Worm (Caenorhabditis elegans) whole organism, young adult: ENCODE data around the gene Y39G8B.2.

Experiments used
- B0336.3 ChIP-seq: fragments of 200-800 bp; sonication (Bioruptor generic); IDR thresholded peaks from 2 replicates; pipeline ENCODE4 v1.3.6; 2022; ENCODE audit warnings: missing genetic modification characterization, missing compliant biosample characterization
- F23B12.7 ChIP-seq: sonication (generic microtip); optimal IDR thresholded peaks from 2 replicates; lab custom pipeline; 2017; ENCODE audit warnings: missing genetic modification characterization, mild to moderate bottlenecking, missing compliant biosample characterization, antibody characterized with exemption, moderate library complexity; ENCODE audit not compliant: insufficient read depth
- F55B11.4 ChIP-seq: sonication (generic microtip); optimal IDR thresholded peaks from 2 replicates; lab custom pipeline; 2016; ENCODE audit warnings: missing compliant biosample characterization, missing genetic modification characterization, borderline replicate concordance; ENCODE audit not compliant: insufficient read depth
- K11D2.4 ChIP-seq: fragments of 200-800 bp; sonication (Bioruptor generic); IDR thresholded peaks from 2 replicates; pipeline ENCODE4 v1.3.6; 2022; ENCODE audit warnings: missing genetic modification reagents, missing genetic modification characterization, missing compliant biosample characterization
- T07F8.4 ChIP-seq: sonication (generic microtip); optimal IDR thresholded peaks from 2 replicates; lab custom pipeline; 2016; ENCODE audit warnings: mild to moderate bottlenecking, missing genetic modification characterization, moderate library complexity, missing compliant biosample characterization
- T26A5.8 ChIP-seq: sonication (generic microtip); optimal IDR thresholded peaks from 2 replicates; lab custom pipeline; 2016; ENCODE audit warnings: missing genetic modification characterization, missing compliant biosample characterization
- Y56A3A.18 ChIP-seq: fragments of 200-800 bp; sonication (Bioruptor generic); IDR thresholded peaks from 2 replicates; pipeline ENCODE4 v1.3.6; 2022; ENCODE audit warnings: missing genetic modification reagents, missing genetic modification characterization, missing compliant biosample characterization
- Y67H2A.10 ChIP-seq: fragments of 200-800 bp; sonication (Bioruptor generic); conservative IDR thresholded peaks from 2 replicates; pipeline ENCODE4 v1.3.6; 2022; ENCODE audit warnings: missing genetic modification reagents, missing genetic modification characterization, missing compliant biosample characterization
- Y79H2A.3 ChIP-seq: fragments of 200-800 bp; sonication (Bioruptor generic); conservative IDR thresholded peaks from 2 replicates; pipeline ENCODE4 v1.3.6; 2022; ENCODE audit warnings: missing genetic modification reagents, missing genetic modification characterization, missing compliant biosample characterization
- akir-1 ChIP-seq: fragments of 200-800 bp; sonication (Bioruptor generic); optimal IDR thresholded peaks from 2 replicates; lab custom pipeline; 2018; ENCODE audit warnings: mild to moderate bottlenecking, missing genetic modification characterization, moderate library complexity, missing compliant biosample characterization
- atf-7 ChIP-seq: sonication (generic microtip); optimal IDR thresholded peaks from 2 replicates; lab custom pipeline; 2017; ENCODE audit warnings: mild to moderate bottlenecking, missing genetic modification characterization, missing compliant biosample characterization
- attf-3 ChIP-seq: fragments of 200-800 bp; sonication (Bioruptor generic); conservative IDR thresholded peaks from 2 replicates; pipeline ENCODE4 v1.3.6; 2022; ENCODE audit warnings: missing genetic modification reagents, missing genetic modification characterization, missing compliant biosample characterization
- attf-5 ChIP-seq: fragments of 200-800 bp; sonication (Bioruptor generic); optimal IDR thresholded peaks from 2 replicates; lab custom pipeline; 2018; ENCODE audit warnings: mild to moderate bottlenecking, missing genetic modification characterization, missing compliant biosample characterization
- bed-1 ChIP-seq: fragments of 200-800 bp; sonication (Bioruptor generic); IDR thresholded peaks from 2 replicates; pipeline ENCODE4 v1.3.6; 2022; ENCODE audit warnings: missing genetic modification reagents, missing genetic modification characterization, missing compliant biosample characterization
- bed-2 ChIP-seq: fragments of 200-800 bp; sonication (Bioruptor generic); IDR thresholded peaks from 2 replicates; pipeline ENCODE4 v1.3.6; 2022; ENCODE audit warnings: missing genetic modification reagents, missing genetic modification characterization, missing compliant biosample characterization
- chd-7 ChIP-seq: sonication (generic microtip); optimal IDR thresholded peaks from 2 replicates; lab custom pipeline; 2016; ENCODE audit warnings: mild to moderate bottlenecking, missing genetic modification characterization, moderate library complexity, missing compliant biosample characterization
- die-1 ChIP-seq: sonication (generic microtip); optimal IDR thresholded peaks from 2 replicates; lab custom pipeline; 2016; ENCODE audit warnings: missing genotype, mild to moderate bottlenecking, missing genetic modification characterization, missing compliant biosample characterization
- egrh-3 ChIP-seq: fragments of 200-800 bp; sonication (Bioruptor generic); IDR thresholded peaks from 2 replicates; pipeline ENCODE4 v1.3.6; 2022; ENCODE audit warnings: missing genetic modification reagents, missing genetic modification characterization, missing compliant biosample characterization
- fkh-3 ChIP-seq: sonication (generic microtip); optimal IDR thresholded peaks from 2 replicates; lab custom pipeline; 2016; ENCODE audit warnings: mild to moderate bottlenecking, missing genetic modification characterization, missing compliant biosample characterization
- him-1 ChIP-seq: sonication (generic microtip); optimal IDR thresholded peaks from 2 replicates; lab custom pipeline; 2016; ENCODE audit warnings: missing genotype, missing genetic modification reagents, missing genetic modification characterization, missing compliant biosample characterization
- hrde-1 ChIP-seq: sonication (generic microtip); optimal IDR thresholded peaks from 2 replicates; lab custom pipeline; 2016; ENCODE audit warnings: missing genetic modification characterization, mild to moderate bottlenecking, missing compliant biosample characterization, moderate library complexity, missing genotype, missing genetic modification reagents, borderline replicate concordance
- hsf-1 ChIP-seq: fragments of 200-800 bp; sonication (Bioruptor generic); IDR thresholded peaks from 2 replicates; pipeline ENCODE4 v1.3.6; 2022; ENCODE audit warnings: missing genetic modification reagents, missing genetic modification characterization, missing compliant biosample characterization
- lin-35 ChIP-seq, 3 experiments: fragments of 150-350 bp in 2 of 3; sonication (generic microtip) in 1 of 3; optimal IDR thresholded peaks; 2 replicates each; lab custom pipeline; 2014 to 2018; ENCODE audit warnings: missing biosample characterization in 3 of 3, missing genetic modification characterization in 3 of 3, missing genetic modification reagents in 3 of 3
- lir-1 ChIP-seq: fragments of 200-800 bp; sonication (Bioruptor generic); conservative IDR thresholded peaks from 2 replicates; pipeline ENCODE4 v1.3.6; 2022; ENCODE audit warnings: missing genetic modification reagents, missing genetic modification characterization, missing compliant biosample characterization
- lsy-27 ChIP-seq: sonication (generic microtip); optimal IDR thresholded peaks from 2 replicates; lab custom pipeline; 2017; ENCODE audit warnings: missing genetic modification characterization, mild to moderate bottlenecking, missing compliant biosample characterization, antibody characterized with exemption, missing genotype, borderline replicate concordance; ENCODE audit not compliant: insufficient read depth
- madf-3 ChIP-seq: fragments of 200-800 bp; sonication (Bioruptor generic); IDR thresholded peaks from 2 replicates; pipeline ENCODE4 v1.3.6; 2022; ENCODE audit warnings: missing genetic modification reagents, missing genetic modification characterization, missing compliant biosample characterization
- mcd-1 ChIP-seq: fragments of 200-800 bp; sonication (Bioruptor generic); IDR thresholded peaks from 2 replicates; pipeline ENCODE4 v1.3.6; 2022; ENCODE audit warnings: missing genetic modification reagents, missing genetic modification characterization, missing compliant biosample characterization
- nfya-1 ChIP-seq: sonication (generic microtip); optimal IDR thresholded peaks from 2 replicates; lab custom pipeline; 2017; ENCODE audit warnings: antibody characterized with exemption, missing compliant biosample characterization, missing genetic modification characterization, borderline replicate concordance; ENCODE audit not compliant: insufficient read depth
- nfyb-1 ChIP-seq: fragments of 200-800 bp; sonication (Bioruptor generic); IDR thresholded peaks from 2 replicates; pipeline ENCODE4 v1.3.6; 2022; ENCODE audit warnings: missing genetic modification reagents, missing genetic modification characterization, missing compliant biosample characterization
- nhr-179 ChIP-seq: sonication (generic microtip); optimal IDR thresholded peaks from 2 replicates; lab custom pipeline; 2016; ENCODE audit warnings: mild to moderate bottlenecking, missing genetic modification characterization, missing compliant biosample characterization
- nhr-27 ChIP-seq: fragments of 200-800 bp; sonication (Bioruptor generic); optimal IDR thresholded peaks from 2 replicates; lab custom pipeline; 2018; ENCODE audit warnings: mild to moderate bottlenecking, missing genetic modification characterization, moderate library complexity, missing compliant biosample characterization
- nhr-80 ChIP-seq: sonication (generic microtip); optimal IDR thresholded peaks from 2 replicates; lab custom pipeline; 2016; ENCODE audit warnings: missing genetic modification characterization, missing compliant biosample characterization
- nhr-90 ChIP-seq: sonication (generic microtip); optimal IDR thresholded peaks from 2 replicates; lab custom pipeline; 2016; ENCODE audit warnings: missing genotype, mild to moderate bottlenecking, missing genetic modification characterization, missing compliant biosample characterization
- pbrm-1 ChIP-seq: fragments of 200-800 bp; sonication (Bioruptor generic); IDR thresholded peaks from 2 replicates; pipeline ENCODE4 v1.3.6; 2022; ENCODE audit warnings: missing genetic modification reagents, missing genetic modification characterization, missing compliant biosample characterization
- pha-4 ChIP-seq: fragments of 150-350 bp; sonication (generic microtip); optimal IDR thresholded peaks from 2 replicates; lab custom pipeline; 2014; ENCODE audit warnings: missing biosample characterization, missing genetic modification reagents, missing genetic modification characterization
- snpc-1.3 ChIP-seq: sonication (generic microtip); optimal IDR thresholded peaks from 2 replicates; lab custom pipeline; 2017; ENCODE audit warnings: missing genetic modification characterization, mild to moderate bottlenecking, missing compliant biosample characterization, antibody characterized with exemption, moderate library complexity, missing genotype, missing genetic modification reagents; ENCODE audit not compliant: insufficient read depth
- tbp1 ChIP-seq: fragments of 200-800 bp; sonication (Bioruptor generic); optimal IDR thresholded peaks from 2 replicates; lab custom pipeline; 2018; ENCODE audit warnings: mild to moderate bottlenecking, missing genetic modification characterization, missing compliant biosample characterization
- tbx-9 ChIP-seq: sonication (generic microtip); optimal IDR thresholded peaks from 2 replicates; lab custom pipeline; 2016; ENCODE audit warnings: borderline replicate concordance, missing genetic modification characterization, inconsistent platforms, missing compliant biosample characterization
- tlf-1 ChIP-seq: fragments of 200-800 bp; sonication (Bioruptor generic); optimal IDR thresholded peaks from 2 replicates; lab custom pipeline; 2018; ENCODE audit warnings: mild to moderate bottlenecking, missing genetic modification characterization, missing compliant biosample characterization
- unc-62 ChIP-seq: fragments of 150-350 bp; optimal IDR thresholded peaks from 2 replicates; lab custom pipeline; 2014; ENCODE audit warnings: missing biosample characterization, missing genetic modification reagents, missing genetic modification characterization
- zfh-2 ChIP-seq: fragments of 200-800 bp; sonication (Bioruptor generic); conservative IDR thresholded peaks from 2 replicates; pipeline ENCODE4 v1.3.6; 2022; ENCODE audit warnings: missing genetic modification reagents, missing genetic modification characterization, missing compliant biosample characterization
- ztf-18 ChIP-seq: sonication (generic microtip); optimal IDR thresholded peaks from 2 replicates; lab custom pipeline; 2016; ENCODE audit warnings: missing genotype, mild to moderate bottlenecking, missing genetic modification characterization, missing compliant biosample characterization
- ztf-22 ChIP-seq: fragments of 200-800 bp; sonication (Bioruptor generic); optimal IDR thresholded peaks from 2 replicates; lab custom pipeline; 2018; ENCODE audit warnings: mild to moderate bottlenecking, missing genetic modification characterization, moderate library complexity, missing compliant biosample characterization
- ztf-28 ChIP-seq: fragments of 200-800 bp; sonication (Bioruptor generic); IDR thresholded peaks from 2 replicates; pipeline ENCODE4 v1.3.6; 2022; ENCODE audit warnings: missing genetic modification reagents, missing genetic modification characterization, missing compliant biosample characterization

Gene Y39G8B.2

ce11 chrII:13964325-13964724, 11.7 kb downstream of the Y39G8B.2 start:
- TF ChIP-seq atf-7 (tag; lab: Kevin White, UChicago): no peak
- no peak for TF ChIP-seq tbp1 (GFP tag; lab: Kevin White, UChicago)
- TF ChIP-seq lsy-27 (tag; lab: Kevin White, UChicago): no peak
- no peak for TF ChIP-seq F55B11.4 (tag; lab: Kevin White, UChicago)
- TF ChIP-seq K11D2.4 (GFP tag; lab: Robert Waterston, UW): no peak
- no peak for TF ChIP-seq akir-1
- TF ChIP-seq ztf-22: no peak
- TF ChIP-seq, all 124 proteins: peak for 0

ce11 chrII:13962319-13962718, 13.7 kb downstream of the Y39G8B.2 start, which contains the start of gene rpi-1:
Gene rpi-1, minus strand, starts transcription at chrII:13962419.
- TF ChIP-seq nfyb-1 (GFP tag; lab: Robert Waterston, UW): no peak
- no peak for TF ChIP-seq F23B12.7 (tag; lab: Kevin White, UChicago)
- no peak for TF ChIP-seq nhr-27 (tag; lab: Kevin White, UChicago)
- no peak for TF ChIP-seq T26A5.8 (tag; lab: Kevin White, UChicago)
- no peak for TF ChIP-seq ztf-22
- no peak for TF ChIP-seq unc-62 (GFP tag; lab: Kevin White, UChicago)
- TF ChIP-seq nhr-179 (tag; lab: Kevin White, UChicago): no peak
- TF ChIP-seq hrde-1 (tag; lab: Kevin White, UChicago): no peak
- no peak for TF ChIP-seq nhr-90 (tag; lab: Kevin White, UChicago)
- no peak for TF ChIP-seq pbrm-1 (GFP tag; lab: Robert Waterston, UW)
- TF ChIP-seq lin-35 (GFP tag; optimal IDR thresholded peaks at IDR 0.05; lab: Kevin White, UChicago): no peak
- no peak for TF ChIP-seq die-1 (tag; lab: Kevin White, UChicago)
- TF ChIP-seq attf-5 (GFP tag; lab: Kevin White, UChicago): no peak

DNA sequence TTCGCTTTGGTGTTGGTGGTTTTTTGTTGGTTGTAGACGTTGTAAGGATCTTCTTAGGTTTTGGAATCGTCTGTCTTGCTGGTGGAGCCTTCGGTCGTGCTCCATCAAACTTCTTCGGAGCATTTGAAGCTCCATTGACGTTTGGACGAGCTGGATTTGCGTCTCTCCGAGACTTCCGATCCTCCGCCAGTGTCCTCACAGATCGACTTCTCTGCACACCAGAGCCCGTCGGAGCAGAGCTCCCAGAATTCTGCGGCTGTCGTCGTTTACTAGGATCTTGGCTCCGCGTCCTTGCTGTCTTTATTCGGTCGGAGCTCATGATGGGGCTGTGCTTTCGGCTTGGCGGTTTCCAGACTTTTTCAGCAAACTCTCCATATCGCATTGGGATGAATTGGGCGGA, 14.5 kb downstream of the Y39G8B.2 start:
- no peak for TF ChIP-seq tlf-1 (GFP tag; lab: Kevin White, UChicago)
- peak; percentile 68 for TF ChIP-seq zfh-2 (GFP tag; lab: Robert Waterston, UW)
- no peak for TF ChIP-seq ztf-28 (GFP tag; lab: Robert Waterston, UW)
- TF ChIP-seq lir-1: no peak
- TF ChIP-seq atf-7 (tag; lab: Kevin White, UChicago): no peak
- no peak for TF ChIP-seq snpc-1.3

- TF ChIP-seq chd-7 (no peak), attf-3 (no peak), T07F8.4 (tag; lab: Kevin White, UChicago) (no peak), nfya-1 (tag; lab: Kevin White, UChicago) (no peak), tbx-9 (no peak), egrh-3 (no peak), madf-3 (GFP tag; lab: Robert Waterston, UW) (no peak), hsf-1 (GFP tag; lab: Robert Waterston, UW) (no peak), pha-4 (tag; lab: Kevin White, UChicago) (no peak), T26A5.8 (tag; lab: Kevin White, UChicago) (no peak), bed-2 (GFP tag; lab: Robert Waterston, UW) (no peak), fkh-3 (tag; lab: Kevin White, UChicago) (no peak), bed-1 (GFP tag; lab: Robert Waterston, UW) (no peak), him-1 (tag; lab: Kevin White, UChicago) (no peak), Y67H2A.10 (GFP tag; lab: Robert Waterston, UW) (no peak), mcd-1 (0 out of 2 replicates have a peak, but pooled peaks have one; percentile 14), Y79H2A.3 (GFP tag; lab: Robert Waterston, UW) (no peak), Y56A3A.18 (GFP tag; lab: Robert Waterston, UW) (no peak), ztf-18 (tag; lab: Kevin White, UChicago) (peak; percentile 80), nhr-80 (tag; lab: Kevin White, UChicago) (peak; percentile 76), B0336.3 (no peak)
Observed at ce11 chrII:13958359-13958758, 17.7 kb downstream of the Y39G8B.2 start.
